Worm (Caenorhabditis elegans): ENCODE results near the gene col-143.

The col-143 gene

ce11 chrV:6835242-6835641 is at the start of gene col-143, which contains the start of gene T15B7.14:
Gene col-143, plus strand, starts transcription at chrV:6835635.
Gene T15B7.14, minus strand, starts transcription at chrV:6835342.
- TF ChIP-seq him-1 (tag; optimal IDR thresholded peaks at IDR 0.05), result no peak
- no peak for TF ChIP-seq dao-5 (tag; optimal IDR thresholded peaks at IDR 0.05)
- TF ChIP-seq W03F9.2 (tag; optimal IDR thresholded peaks at IDR 0.05), result no peak

- TF ChIP-seq him-1 (tag; optimal IDR thresholded peaks at IDR 0.05) (no peak), W03F9.2 (tag; optimal IDR thresholded peaks at IDR 0.05) (no peak), dao-5 (tag; optimal IDR thresholded peaks at IDR 0.05) (no peak)
Observed at ce11 chrV:6787906-6788430, 47.5 kb upstream of the col-143 start, which contains the start of gene ZC404.2. Gene ZC404.2, plus strand, starts transcription at chrV:6787952.

DNA sequence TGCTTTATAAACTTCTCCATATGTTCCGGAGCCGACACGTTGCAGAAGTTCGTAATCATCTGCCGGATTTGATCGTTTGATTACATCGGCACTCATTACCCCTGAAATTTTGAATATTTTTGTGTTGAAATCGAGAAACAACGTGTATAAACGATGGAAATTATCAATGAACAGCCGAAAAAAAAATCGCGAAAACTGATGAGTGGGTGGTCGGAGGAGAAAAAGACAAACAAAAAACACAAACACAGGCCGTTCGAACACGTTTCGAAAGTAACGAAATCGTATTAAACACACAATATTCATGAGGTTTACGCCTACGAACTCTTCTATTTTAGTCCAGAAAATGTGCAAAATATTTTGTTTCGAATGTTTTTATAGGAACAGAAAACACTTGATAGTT is 42.9 kb upstream of the col-143 start, which contains the start of gene gck-2:
Gene gck-2, minus strand, starts transcription at position 101 of the 400 bp plus-strand sequence.
- no peak for TF ChIP-seq him-1 (tag; optimal IDR thresholded peaks at IDR 0.05)

DNA sequence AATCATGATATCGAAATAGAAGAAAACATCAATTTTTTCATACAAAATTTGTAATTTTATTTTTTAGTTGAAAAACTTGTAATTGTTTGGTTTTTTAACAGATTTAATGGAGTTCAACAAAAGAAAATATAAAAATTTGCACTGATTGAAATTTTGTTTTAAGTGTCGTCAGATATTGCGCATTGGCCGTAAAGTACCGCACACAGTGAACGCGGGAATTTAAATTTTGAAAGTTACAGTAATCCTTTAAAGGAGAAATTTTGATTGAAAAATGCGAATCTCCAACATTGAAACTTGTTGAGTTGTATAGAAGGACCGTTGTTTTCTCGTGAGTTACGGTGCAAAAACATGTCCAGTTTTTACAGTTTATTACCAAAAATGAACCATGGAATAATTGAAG is 42.5 kb upstream of the col-143 start:
- TF ChIP-seq dao-5 (tag; optimal IDR thresholded peaks at IDR 0.05) (no peak), him-1 (tag; optimal IDR thresholded peaks at IDR 0.05) (no peak), W03F9.2 (tag; optimal IDR thresholded peaks at IDR 0.05) (no peak)

DNA sequence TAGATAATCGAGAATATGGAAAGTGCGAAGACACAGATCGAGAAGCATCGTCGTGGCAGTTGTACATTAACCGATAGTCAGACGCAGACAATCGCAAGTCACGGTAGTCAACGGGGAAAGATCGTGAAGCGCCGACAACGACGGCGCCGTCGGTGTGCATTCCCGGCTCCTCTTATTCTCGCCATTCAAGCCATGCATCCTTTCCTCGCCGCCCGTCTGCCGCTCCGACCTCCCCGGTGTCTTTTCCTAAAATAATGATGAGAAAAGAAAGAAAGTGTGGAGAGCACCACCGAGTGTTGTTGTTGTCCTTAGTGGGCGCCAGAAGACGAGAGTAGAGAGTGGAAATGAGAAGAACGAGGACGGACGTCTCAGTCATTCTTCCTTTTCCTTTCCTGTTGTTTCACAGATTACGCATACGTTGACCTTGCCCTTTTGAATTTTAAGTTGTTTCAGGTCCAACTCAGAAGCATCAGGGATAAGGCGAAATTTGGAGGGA is 41.6 kb upstream of the col-143 start, which contains the start of gene ZC404.1:
Gene ZC404.1, plus strand, starts transcription at position 446 of the 496 bp plus-strand sequence.
- no peak for TF ChIP-seq him-1 (tag; optimal IDR thresholded peaks at IDR 0.05)
- TF ChIP-seq W03F9.2 (tag; optimal IDR thresholded peaks at IDR 0.05), result no peak
- no peak for TF ChIP-seq dao-5 (tag; optimal IDR thresholded peaks at IDR 0.05)

ce11 chrV:6796264-6796663 is 39.2 kb upstream of the col-143 start:
- no peak for TF ChIP-seq him-1 (tag; optimal IDR thresholded peaks at IDR 0.05)
- no peak for TF ChIP-seq W03F9.2 (tag; optimal IDR thresholded peaks at IDR 0.05)
- no peak for TF ChIP-seq dao-5 (tag; optimal IDR thresholded peaks at IDR 0.05)

ce11 chrV:6796894-6797293 is 38.5 kb upstream of the col-143 start:
- no peak for TF ChIP-seq him-1 (tag; optimal IDR thresholded peaks at IDR 0.05)
- TF ChIP-seq dao-5 (tag; optimal IDR thresholded peaks at IDR 0.05), result no peak
- TF ChIP-seq W03F9.2 (tag; optimal IDR thresholded peaks at IDR 0.05), result no peak

ce11 chrV:6799564-6799963 is 35.9 kb upstream of the col-143 start, which contains the start of gene dmsr-9:
Gene dmsr-9, minus strand, starts transcription at chrV:6799664.
- TF ChIP-seq W03F9.2 (tag; optimal IDR thresholded peaks at IDR 0.05), result no peak
- no peak for TF ChIP-seq dao-5 (tag; optimal IDR thresholded peaks at IDR 0.05)
- no peak for TF ChIP-seq him-1 (tag; optimal IDR thresholded peaks at IDR 0.05)

DNA sequence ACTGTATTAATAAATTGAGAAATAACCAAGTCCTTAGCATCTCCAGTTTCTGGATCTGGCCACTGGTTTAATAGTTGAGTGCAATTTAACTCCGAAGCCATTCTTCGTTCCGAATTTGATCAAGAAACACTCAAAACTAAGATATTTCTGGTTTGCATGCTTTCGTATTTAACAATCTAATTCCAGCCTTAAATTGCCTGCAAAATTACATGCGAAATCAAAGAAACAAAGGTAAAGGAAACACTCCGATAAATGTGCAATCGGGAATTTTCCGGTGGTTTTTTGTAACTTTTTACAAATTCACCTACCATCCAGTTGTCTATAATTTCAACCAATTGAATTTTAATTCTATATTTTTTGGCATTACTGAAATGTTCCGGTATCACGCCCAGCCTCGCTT is 33.6 kb upstream of the col-143 start, which contains the start of gene dmsr-10:
Gene dmsr-10, minus strand, starts transcription at position 101 of the 400 bp plus-strand sequence.
- TF ChIP-seq W03F9.2 (tag; optimal IDR thresholded peaks at IDR 0.05), result no peak
- TF ChIP-seq dao-5 (tag; optimal IDR thresholded peaks at IDR 0.05), result no peak
- TF ChIP-seq him-1 (tag; optimal IDR thresholded peaks at IDR 0.05), result no peak

DNA sequence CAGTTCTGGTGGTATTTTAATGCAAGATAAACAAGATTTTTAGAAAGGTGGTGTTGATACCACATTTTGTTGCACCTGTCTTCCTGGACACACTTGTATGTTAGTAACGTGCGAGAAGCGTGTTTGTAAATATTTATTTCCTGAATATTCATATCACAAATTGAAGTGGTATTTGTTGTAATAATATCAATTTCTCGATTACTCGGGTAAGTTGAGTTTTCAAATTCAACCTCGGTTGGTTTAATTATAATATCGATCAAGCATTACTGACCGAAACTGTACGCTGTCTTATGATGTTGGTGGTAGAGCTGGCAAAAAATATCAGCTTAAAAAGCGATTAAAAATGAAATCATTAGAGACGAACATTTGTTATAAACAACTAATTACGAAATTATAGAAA is 31.4 kb upstream of the col-143 start, which contains the start of gene dmsr-11:
Gene dmsr-11, minus strand, starts transcription at position 101 of the 400 bp plus-strand sequence.
- TF ChIP-seq dao-5 (tag; optimal IDR thresholded peaks at IDR 0.05) (no peak), him-1 (tag; optimal IDR thresholded peaks at IDR 0.05) (no peak), W03F9.2 (tag; optimal IDR thresholded peaks at IDR 0.05) (no peak)

DNA sequence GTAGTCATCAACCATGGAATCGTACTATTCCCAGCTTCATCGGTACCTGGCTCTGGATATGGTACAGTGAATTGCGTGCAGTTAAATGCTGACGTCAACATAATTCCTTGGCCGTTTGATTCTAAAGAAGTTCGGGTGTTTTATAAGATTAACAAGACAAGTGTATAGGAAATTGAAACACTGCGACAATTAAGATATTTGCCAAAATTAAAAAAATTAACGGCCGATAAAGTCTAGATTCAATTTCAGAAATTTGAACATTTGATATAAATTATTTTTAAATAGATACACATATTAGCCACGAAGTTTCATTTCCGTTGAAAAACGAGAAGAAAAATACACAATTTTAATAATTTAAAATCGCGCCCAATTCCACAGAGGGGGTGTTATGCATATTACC is 29.1 kb upstream of the col-143 start, which contains the start of gene dmsr-12:
Gene dmsr-12, minus strand, starts transcription at position 101 of the 400 bp plus-strand sequence.
- TF ChIP-seq W03F9.2 (tag; optimal IDR thresholded peaks at IDR 0.05), result no peak
- no peak for TF ChIP-seq dao-5 (tag; optimal IDR thresholded peaks at IDR 0.05)
- TF ChIP-seq him-1 (tag; optimal IDR thresholded peaks at IDR 0.05), result no peak

DNA sequence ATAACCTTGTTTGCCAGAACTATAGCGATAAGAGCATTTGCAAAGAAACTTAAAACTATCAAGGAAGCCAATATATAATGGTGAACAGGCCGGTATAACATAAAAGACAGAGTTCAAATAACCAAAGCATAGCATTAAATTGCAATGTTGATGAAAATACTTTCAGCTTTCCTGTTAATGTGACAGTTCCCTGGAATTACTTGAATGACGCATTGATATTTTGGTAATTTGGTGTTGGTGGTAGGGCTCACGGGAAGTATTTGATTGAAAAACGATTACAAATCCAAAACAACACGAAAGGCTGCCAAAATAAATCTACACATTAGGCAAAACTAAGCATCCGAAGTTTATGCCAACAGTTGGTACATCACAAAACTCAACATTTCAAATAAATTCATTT is 26.5 kb upstream of the col-143 start, which contains the start of gene dmsr-16:
Gene dmsr-16, minus strand, starts transcription at position 101 of the 400 bp plus-strand sequence.
- TF ChIP-seq W03F9.2 (tag; optimal IDR thresholded peaks at IDR 0.05), result no peak
- TF ChIP-seq him-1 (tag; optimal IDR thresholded peaks at IDR 0.05), result no peak
- TF ChIP-seq dao-5 (tag; optimal IDR thresholded peaks at IDR 0.05), result no peak

- no peak for TF ChIP-seq dao-5 (tag; optimal IDR thresholded peaks at IDR 0.05)
- TF ChIP-seq him-1 (tag; optimal IDR thresholded peaks at IDR 0.05), result no peak
- no peak for TF ChIP-seq W03F9.2 (tag; optimal IDR thresholded peaks at IDR 0.05)
Observed at ce11 chrV:6810091-6810490, 25.3 kb upstream of the col-143 start.

DNA sequence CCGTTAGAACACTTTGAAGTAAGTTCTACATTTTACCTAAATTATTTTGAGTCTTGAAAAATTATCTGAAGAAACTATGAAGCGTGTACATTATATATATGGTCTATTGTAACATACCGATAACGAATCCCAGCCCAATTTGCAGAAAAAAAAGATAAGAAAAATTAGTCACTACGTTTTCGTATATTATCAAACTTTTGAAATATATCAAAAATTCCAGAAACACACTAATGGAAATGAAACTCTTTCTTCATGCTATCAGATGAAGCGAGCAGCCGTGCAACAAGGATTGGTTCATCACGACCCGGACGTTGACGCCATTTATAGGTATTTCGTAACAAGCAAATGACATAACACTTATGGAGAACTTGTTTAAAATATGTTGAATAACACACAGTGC is 23.6 kb upstream of the col-143 start:
- TF ChIP-seq W03F9.2 (tag; optimal IDR thresholded peaks at IDR 0.05) (no peak), dao-5 (tag; optimal IDR thresholded peaks at IDR 0.05) (no peak), him-1 (tag; optimal IDR thresholded peaks at IDR 0.05) (no peak)

Measured in whole organism, L4/young adult.